Fruit fly (Drosophila melanogaster) whole organism, embryonic: ENCODE measurements around the gene SclA.

Experiments
- Adf1 ChIP-seq: fragments of 200-800 bp; sonication (Bioruptor generic); IDR thresholded peaks from 2 replicates; pipeline ENCODE4 v1.3.6; 2022; ENCODE audit warnings: missing biosample characterization, missing genetic modification characterization
- B-H2 ChIP-seq: fragments of 200-800 bp; sonication (Bioruptor generic); optimal IDR thresholded peaks from 2 replicates; lab custom pipeline; 2018; ENCODE audit warnings: missing biosample characterization, mild to moderate bottlenecking, missing genetic modification characterization
- CG10959 ChIP-seq: fragments of 200-800 bp; sonication (Bioruptor generic); IDR thresholded peaks from 2 replicates; pipeline ENCODE4 v1.3.6; 2022; ENCODE audit warnings: missing biosample characterization, missing genetic modification characterization
- CG12236 ChIP-seq: fragments of 200-800 bp; sonication (Bioruptor generic); optimal IDR thresholded peaks from 2 replicates; lab custom pipeline; 2016; ENCODE audit warnings: missing biosample characterization, missing genetic modification characterization
- CG12391 ChIP-seq: fragments of 200-800 bp; sonication (Bioruptor generic); optimal IDR thresholded peaks from 3 replicates; lab custom pipeline; 2018; ENCODE audit warnings: missing biosample characterization, mild to moderate bottlenecking, missing genetic modification characterization, moderate library complexity
- CG12769 ChIP-seq: fragments of 200-800 bp; sonication (Bioruptor generic); optimal IDR thresholded peaks from 2 replicates; lab custom pipeline; 2019; ENCODE audit warnings: missing biosample characterization, mild to moderate bottlenecking, missing genetic modification characterization, moderate library complexity
- CG14014 ChIP-seq: fragments of 200-800 bp; sonication (Bioruptor generic); IDR thresholded peaks from 2 replicates; pipeline ENCODE4 v1.3.6; 2022; ENCODE audit warnings: missing biosample characterization, missing genetic modification characterization
- CG14710 ChIP-seq: fragments of 200-800 bp; sonication (Bioruptor generic); optimal IDR thresholded peaks from 3 replicates; lab custom pipeline; 2019; ENCODE audit warnings: missing biosample characterization, mild to moderate bottlenecking, missing genetic modification characterization, moderate library complexity
- CG1832 ChIP-seq: fragments of 200-800 bp; sonication (Bioruptor generic); optimal IDR thresholded peaks from 2 replicates; lab custom pipeline; 2017; ENCODE audit warnings: missing biosample characterization, mild to moderate bottlenecking, missing genetic modification characterization, inconsistent platforms
- CG32772 ChIP-seq: fragments of 200-800 bp; sonication (Bioruptor generic); IDR thresholded peaks from 2 replicates; pipeline ENCODE4 v1.3.6; 2022; ENCODE audit warnings: missing biosample characterization, missing genetic modification characterization
- CG34376 ChIP-seq: fragments of 200-800 bp; sonication (Bioruptor generic); optimal IDR thresholded peaks from 2 replicates; lab custom pipeline; 2018; ENCODE audit warnings: missing biosample characterization, mild to moderate bottlenecking, missing genetic modification characterization
- CG7357 ChIP-seq: fragments of 200-800 bp; sonication (Bioruptor generic); IDR thresholded peaks from 3 replicates; pipeline ENCODE4 v1.3.6; 2022; ENCODE audit warnings: missing biosample characterization, missing genetic modification characterization
- CG7745 ChIP-seq: fragments of 200-800 bp; sonication (Bioruptor generic); optimal IDR thresholded peaks from 2 replicates; lab custom pipeline; 2018; ENCODE audit warnings: missing biosample characterization, mild to moderate bottlenecking, missing genetic modification characterization, moderate library complexity
- CG7839 ChIP-seq: fragments of 200-800 bp; sonication (Bioruptor generic); optimal IDR thresholded peaks from 3 replicates; lab custom pipeline; 2018; ENCODE audit warnings: missing biosample characterization, mild to moderate bottlenecking, missing genetic modification characterization, moderate library complexity
- CG9215 ChIP-seq: fragments of 200-800 bp; sonication (Bioruptor generic); IDR thresholded peaks from 2 replicates; pipeline ENCODE4 v1.3.6; 2022; ENCODE audit warnings: missing biosample characterization, missing genetic modification characterization
- CG9797 ChIP-seq: fragments of 200-800 bp; sonication (Bioruptor generic); optimal IDR thresholded peaks from 3 replicates; lab custom pipeline; 2018; ENCODE audit warnings: missing biosample characterization, mild to moderate bottlenecking, missing genetic modification characterization
- Doc2 ChIP-seq: fragments of 200-800 bp; sonication (Bioruptor generic); IDR thresholded peaks from 2 replicates; pipeline ENCODE4 v1.3.6; 2022; ENCODE audit warnings: missing biosample characterization, missing genetic modification characterization
- Hr78 ChIP-seq, 2 experiments: fragments of 200-800 bp in 1 of 2; fragments of >200 bp in 1 of 2; sonication (Bioruptor generic) in 1 of 2; optimal IDR thresholded peaks; 2 replicates each; lab custom pipeline; 2017 to 2019; ENCODE audit warnings: missing biosample characterization in 2 of 2, missing genetic modification characterization in 2 of 2, mild to moderate bottlenecking in 1 of 2, moderate library complexity in 1 of 2
- Lim3 ChIP-seq: fragments of 200-800 bp; sonication (Bioruptor generic); IDR thresholded peaks from 2 replicates; pipeline ENCODE4 v1.3.6; 2022; ENCODE audit warnings: missing biosample characterization, missing genetic modification characterization
- Med ChIP-seq: fragments of 200-800 bp; sonication (Bioruptor generic); peaks from one replicate; lab custom pipeline; 2016; ENCODE audit warnings: missing biosample characterization, missing genetic modification characterization, mild to moderate bottlenecking, inconsistent platforms, moderate library complexity
- Oaz ChIP-seq: fragments of 200-800 bp; sonication (Bioruptor generic); IDR thresholded peaks from 2 replicates; pipeline ENCODE4 v1.3.6; 2022; ENCODE audit warnings: missing biosample characterization, missing genetic modification characterization
- Ptx1 ChIP-seq: fragments of 200-800 bp; sonication (Bioruptor generic); IDR thresholded peaks from 2 replicates; pipeline ENCODE4 v1.3.6; 2022; ENCODE audit warnings: missing biosample characterization, missing genetic modification characterization
- Rfx ChIP-seq: fragments of 200-800 bp; sonication (Bioruptor generic); IDR thresholded peaks from 2 replicates; pipeline ENCODE4 v1.3.6; 2022; ENCODE audit warnings: missing biosample characterization, missing genetic modification characterization
- al ChIP-seq: fragments of 200-800 bp; sonication (Bioruptor generic); IDR thresholded peaks from 2 replicates; pipeline ENCODE4 v1.3.6; 2022; ENCODE audit warnings: missing biosample characterization, missing genetic modification characterization
- crc ChIP-seq: fragments of 200-800 bp; sonication (Bioruptor generic); optimal IDR thresholded peaks from 2 replicates; lab custom pipeline; 2016; ENCODE audit warnings: missing biosample characterization, missing genetic modification characterization
- cwo ChIP-seq: fragments of 200-800 bp; sonication (Bioruptor generic); optimal IDR thresholded peaks from 3 replicates; lab custom pipeline; 2017; ENCODE audit warnings: missing biosample characterization, missing genetic modification characterization, mild to moderate bottlenecking, moderate library complexity, missing genetic modification reagents
- disco-r ChIP-seq: fragments of 200-800 bp; sonication (Bioruptor generic); optimal IDR thresholded peaks from 2 replicates; lab custom pipeline; 2016; ENCODE audit warnings: missing biosample characterization, missing genetic modification characterization
- exex ChIP-seq: fragments of 200-800 bp; sonication (Bioruptor generic); optimal IDR thresholded peaks from 4 replicates; lab custom pipeline; 2018; ENCODE audit warnings: missing biosample characterization, mild to moderate bottlenecking, missing genetic modification characterization, moderate library complexity
- grau ChIP-seq: fragments of 200-800 bp; optimal IDR thresholded peaks from 3 replicates; lab custom pipeline; 2019; ENCODE audit warnings: missing biosample characterization, mild to moderate bottlenecking, missing genetic modification characterization, moderate library complexity
- grn ChIP-seq: fragments of 200-800 bp; sonication (Bioruptor generic); optimal IDR thresholded peaks from 3 replicates; lab custom pipeline; 2017; ENCODE audit warnings: missing biosample characterization, missing genetic modification characterization
- gsb-n ChIP-seq: fragments of 200-800 bp; sonication (Bioruptor generic); optimal IDR thresholded peaks from 3 replicates; lab custom pipeline; 2018; ENCODE audit warnings: missing biosample characterization, mild to moderate bottlenecking, missing genetic modification characterization
- h ChIP-seq: fragments of >200 bp; optimal IDR thresholded peaks from 2 replicates; lab custom pipeline; 2017
- kni ChIP-seq: fragments of 200-800 bp; sonication (Bioruptor generic); optimal IDR thresholded peaks from 3 replicates; lab custom pipeline; 2017; ENCODE audit warnings: mild to moderate bottlenecking, missing biosample characterization, missing genetic modification reagents, missing genetic modification characterization
- lmd ChIP-seq: fragments of 200-800 bp; sonication (Bioruptor generic); IDR thresholded peaks from 2 replicates; pipeline ENCODE4 v1.3.6; 2022; ENCODE audit warnings: missing biosample characterization, missing genetic modification characterization
- lov ChIP-seq, 2 experiments: fragments of 200-800 bp in 1 of 2; fragments of >200 bp in 1 of 2; sonication (Bioruptor generic) in 1 of 2; IDR thresholded peaks in 1 of 2; optimal IDR thresholded peaks in 1 of 2; 2 replicates in 1 of 2; 3 replicates in 1 of 2; pipeline versions ENCODE4 v1.3.6 to Lab custom; 2017 to 2022; ENCODE audit warnings: missing biosample characterization in 1 of 2, missing genetic modification characterization in 1 of 2
- mirr ChIP-seq: fragments of 200-800 bp; sonication (Bioruptor generic); optimal IDR thresholded peaks from 3 replicates; lab custom pipeline; 2018; ENCODE audit warnings: missing biosample characterization, mild to moderate bottlenecking, missing genetic modification characterization
- pb ChIP-seq: fragments of 200-800 bp; sonication (Bioruptor generic); optimal IDR thresholded peaks from 3 replicates; lab custom pipeline; 2016; ENCODE audit warnings: missing biosample characterization, missing genetic modification characterization
- sc ChIP-seq, 3 experiments: fragments of >200 bp in 2 of 3; fragments of 200-800 bp in 1 of 3; sonication (Bioruptor generic) in 1 of 3; optimal IDR thresholded peaks; 2 replicates in 2 of 3; 3 replicates in 1 of 3; lab custom pipeline; 2017; ENCODE audit warnings: mild to moderate bottlenecking in 1 of 3, missing biosample characterization in 1 of 3, missing genetic modification characterization in 1 of 3, missing genetic modification reagents in 1 of 3
- sd ChIP-seq: fragments of 200-800 bp; sonication (Bioruptor generic); optimal IDR thresholded peaks from 3 replicates; lab custom pipeline; 2018; ENCODE audit warnings: missing biosample characterization, mild to moderate bottlenecking, missing genetic modification characterization, moderate library complexity
- sens ChIP-seq: fragments of 200-800 bp; sonication (Bioruptor generic); peaks from one replicate; lab custom pipeline; 2016; ENCODE audit warnings: missing biosample characterization, missing genetic modification characterization
- sens-2 ChIP-seq: fragments of 200-800 bp; sonication (Bioruptor generic); IDR thresholded peaks from 2 replicates; pipeline ENCODE4 v1.3.6; 2022; ENCODE audit warnings: missing biosample characterization, missing genetic modification characterization
- sug ChIP-seq: fragments of 200-800 bp; optimal IDR thresholded peaks from 2 replicates; lab custom pipeline; 2019; ENCODE audit warnings: missing biosample characterization, mild to moderate bottlenecking, missing genetic modification characterization, moderate library complexity
- zen ChIP-seq: fragments of 200-800 bp; sonication (Bioruptor generic); optimal IDR thresholded peaks from 3 replicates; lab custom pipeline; 2018; ENCODE audit warnings: missing biosample characterization, mild to moderate bottlenecking, missing genetic modification characterization, moderate library complexity

Gene SclA

dm6 chr2L:16837672-16838071, at the start of gene SclA, which contains the start of gene SclB:
Gene SclA (plus strand): TSS chr2L:16837972.
Gene SclB (plus strand): TSS chr2L:16837972.
- TF ChIP-seq CG32772 (GFP tag; lab: Robert Waterston, UW) (no peak), CG14014 (no peak), CG7839 (tag; lab: Kevin White, UChicago) (no peak)

- peak in 1 of 2 experiments; percentile 67 for TF ChIP-seq Hr78 (GFP tag; optimal IDR thresholded peaks at IDR 0.05; lab: Kevin White, UChicago)
- no peak for TF ChIP-seq zen (tag; lab: Kevin White, UChicago)
- TF ChIP-seq Rfx (GFP tag; lab: Robert Waterston, UW): 0 out of 2 replicates have a peak, but pooled peaks have one; percentile 7
- 0 out of 2 replicates have a peak, but pooled peaks have one; percentile 18 for TF ChIP-seq CG10959 (GFP tag; lab: Robert Waterston, UW)
- TF ChIP-seq gsb-n (tag; lab: Kevin White, UChicago): no peak
- no peak for TF ChIP-seq CG12391 (tag; lab: Kevin White, UChicago)
- no peak for TF ChIP-seq Oaz (GFP tag; lab: Robert Waterston, UW)
- TF ChIP-seq CG12769 (tag; lab: Kevin White, UChicago): peak; percentile 82
- TF ChIP-seq CG14014: 0 out of 2 replicates have a peak, but pooled peaks have one; percentile 7
- TF ChIP-seq, all 482 proteins: peak for 5
Observed at dm6 chr2L:16788885-16789284, 48.9 kb upstream of the SclA start.

dm6 chr2L:16789880-16790279, 47.9 kb upstream of the SclA start:
- no peak for TF ChIP-seq kni (GFP tag; lab: Kevin White, UChicago)
- peak; percentile 87 for TF ChIP-seq cwo (GFP tag; lab: Kevin White, UChicago)
- peak; percentile 80 for TF ChIP-seq sug (tag; lab: Kevin White, UChicago)
- TF ChIP-seq Doc2 (GFP tag; lab: Robert Waterston, UW): no peak
- TF ChIP-seq exex (tag; lab: Kevin White, UChicago): peak; percentile 78
- TF ChIP-seq disco-r (GFP tag; lab: Kevin White, UChicago): no peak
- TF ChIP-seq sd (tag; lab: Kevin White, UChicago): peak; percentile 9
- TF ChIP-seq CG14014: no peak
- no peak for TF ChIP-seq crc (GFP tag; lab: Kevin White, UChicago)
- TF ChIP-seq CG7745: peak; percentile 26
- TF ChIP-seq CG9797: no peak
- TF ChIP-seq CG1832 (GFP tag; lab: Kevin White, UChicago): no peak
- TF ChIP-seq mirr: peak; percentile 68
- no peak for TF ChIP-seq Ptx1 (GFP tag; lab: Robert Waterston, UW)
- TF ChIP-seq grau (tag; lab: Kevin White, UChicago): no peak
- no peak for TF ChIP-seq CG7357 (GFP tag; lab: Robert Waterston, UW)

- TF ChIP-seq Med (peak; percentile 17), grn (GFP tag; lab: Kevin White, UChicago) (peak; percentile 62), al (GFP tag; lab: Robert Waterston, UW) (no peak), sens-2 (GFP tag; lab: Robert Waterston, UW) (0 out of 2 replicates have a peak, but pooled peaks have one; percentile 6), Hr78 (GFP tag; optimal IDR thresholded peaks at IDR 0.05; lab: Kevin White, UChicago) (peak in 1 of 2 experiments; percentile 56), pb (no peak), Adf1 (GFP tag; lab: Robert Waterston, UW) (peak; percentile 77), CG12236 (GFP tag; lab: Kevin White, UChicago) (no peak), CG9215 (GFP tag; lab: Robert Waterston, UW) (no peak), h (no peak), Lim3 (GFP tag; lab: Robert Waterston, UW) (no peak), sens (peak; percentile 18), B-H2 (GFP tag; lab: Kevin White, UChicago) (peak; percentile 34), mirr (peak; percentile 91), sug (tag; lab: Kevin White, UChicago) (peak; percentile 100), lov (optimal IDR thresholded peaks at IDR 0.05; lab: Kevin White, UChicago) (no peak), lov (GFP tag; IDR thresholded peaks at IDR 0.05; lab: Robert Waterston, UW) (no peak), lmd (no peak), CG34376 (GFP tag; lab: Kevin White, UChicago) (peak; percentile 96), exex (tag; lab: Kevin White, UChicago) (peak; percentile 94), CG14710 (no peak), sd (tag; lab: Kevin White, UChicago) (peak; percentile 58), sc (optimal IDR thresholded peaks at IDR 0.05; lab: Kevin White, UChicago) (no peak), sc (GFP tag; optimal IDR thresholded peaks at IDR 0.05; lab: Kevin White, UChicago) (no peak)
Observed at dm6 chr2L:16790671-16791270, 47.0 kb upstream of the SclA start, which contains the start of gene Cyt-b5-r. Gene Cyt-b5-r (minus strand): TSS chr2L:16790721.
